Worm (Caenorhabditis elegans) whole organism, late embryonic: ENCODE results near the gene pms-2.

ENCODE experiments used
- C38D4.7 ChIP-seq: fragments of 200-800 bp; sonication (Bioruptor generic); optimal IDR thresholded peaks from 2 replicates; lab custom pipeline; 2018; ENCODE audit warnings: mild to moderate bottlenecking, missing genetic modification characterization, moderate library complexity, missing compliant biosample characterization
- K02D7.2 ChIP-seq: sonication (generic microtip); optimal IDR thresholded peaks from 2 replicates; lab custom pipeline; 2017; ENCODE audit warnings: mild to moderate bottlenecking, missing genetic modification characterization, missing compliant biosample characterization
- ahr-1 ChIP-seq: sonication (generic microtip); optimal IDR thresholded peaks from 2 replicates; lab custom pipeline; 2016; ENCODE audit warnings: missing genetic modification characterization, missing compliant biosample characterization
- ama-1 ChIP-seq: fragments of 150-350 bp; optimal IDR thresholded peaks from 2 replicates; lab custom pipeline; 2014
- ceh-14 ChIP-seq: sonication (generic microtip); optimal IDR thresholded peaks from 2 replicates; lab custom pipeline; 2016; ENCODE audit warnings: missing genotype, missing genetic modification characterization, missing compliant biosample characterization
- ceh-18 ChIP-seq: sonication (generic microtip); optimal IDR thresholded peaks from 2 replicates; lab custom pipeline; 2016; ENCODE audit warnings: missing genetic modification characterization, missing compliant biosample characterization
- ceh-19 ChIP-seq: fragments of 200-800 bp; sonication (Bioruptor generic); optimal IDR thresholded peaks from 2 replicates; lab custom pipeline; 2018; ENCODE audit warnings: mild to moderate bottlenecking, missing genetic modification characterization, missing compliant biosample characterization
- ceh-24 ChIP-seq: sonication (generic microtip); optimal IDR thresholded peaks from 2 replicates; lab custom pipeline; 2016; ENCODE audit warnings: mild to moderate bottlenecking, missing genetic modification characterization, missing compliant biosample characterization
- ceh-34 ChIP-seq: sonication (generic microtip); optimal IDR thresholded peaks from 2 replicates; lab custom pipeline; 2016; ENCODE audit warnings: mild to moderate bottlenecking, missing genetic modification characterization, missing compliant biosample characterization
- ceh-45 ChIP-seq: fragments of 200-800 bp; sonication (Bioruptor generic); IDR thresholded peaks from 2 replicates; pipeline ENCODE4 v1.3.6; 2022; ENCODE audit warnings: missing genetic modification reagents, missing genetic modification characterization, missing compliant biosample characterization
- ceh-48 ChIP-seq: sonication (generic microtip); optimal IDR thresholded peaks from 2 replicates; lab custom pipeline; 2016; ENCODE audit warnings: missing genetic modification characterization, inconsistent platforms, missing compliant biosample characterization
- ceh-6 ChIP-seq: fragments of 200-800 bp; sonication (Bioruptor generic); optimal IDR thresholded peaks from 2 replicates; lab custom pipeline; 2018; ENCODE audit warnings: mild to moderate bottlenecking, missing genetic modification characterization, missing compliant biosample characterization
- dmd-4 ChIP-seq: sonication (generic microtip); optimal IDR thresholded peaks from 2 replicates; lab custom pipeline; 2016; ENCODE audit warnings: borderline replicate concordance, missing genetic modification characterization, missing compliant biosample characterization
- fax-1 ChIP-seq: sonication (generic microtip); optimal IDR thresholded peaks from 2 replicates; lab custom pipeline; 2016; ENCODE audit warnings: missing genotype, missing genetic modification characterization, missing compliant biosample characterization
- gmeb-2 ChIP-seq: sonication (generic microtip); optimal IDR thresholded peaks from 2 replicates; lab custom pipeline; 2016; ENCODE audit warnings: missing genetic modification characterization, inconsistent platforms, missing compliant biosample characterization
- hlh-13 ChIP-seq: fragments of 200-800 bp; sonication (Bioruptor generic); optimal IDR thresholded peaks from 2 replicates; lab custom pipeline; 2018; ENCODE audit warnings: mild to moderate bottlenecking, missing genetic modification characterization, missing compliant biosample characterization
- hlh-8 ChIP-seq: sonication (generic microtip); optimal IDR thresholded peaks from 2 replicates; lab custom pipeline; 2016; ENCODE audit warnings: missing genotype, missing genetic modification characterization, missing compliant biosample characterization
- lin-11 ChIP-seq: fragments of 200-800 bp; sonication (Bioruptor generic); optimal IDR thresholded peaks from 2 replicates; lab custom pipeline; 2018; ENCODE audit warnings: mild to moderate bottlenecking, missing genetic modification characterization, missing compliant biosample characterization
- madf-2 ChIP-seq: sonication (generic microtip); optimal IDR thresholded peaks from 2 replicates; lab custom pipeline; 2017; ENCODE audit warnings: missing genetic modification characterization, missing compliant biosample characterization
- nfya-1 ChIP-seq: sonication (generic microtip); optimal IDR thresholded peaks from 2 replicates; lab custom pipeline; 2017; ENCODE audit warnings: missing genetic modification characterization, mild to moderate bottlenecking, missing compliant biosample characterization, antibody characterized with exemption, moderate library complexity
- nhr-11 ChIP-seq: fragments of 150-350 bp; optimal IDR thresholded peaks from 2 replicates; lab custom pipeline; 2014; ENCODE audit warnings: missing biosample characterization, missing genetic modification characterization
- nhr-232 ChIP-seq: sonication (generic microtip); optimal IDR thresholded peaks from 2 replicates; lab custom pipeline; 2016; ENCODE audit warnings: missing genetic modification characterization, missing compliant biosample characterization
- npax-4 ChIP-seq: sonication (generic microtip); optimal IDR thresholded peaks from 2 replicates; lab custom pipeline; 2016; ENCODE audit warnings: missing genetic modification characterization, missing compliant biosample characterization
- pha-4 ChIP-seq: fragments of 150-350 bp; optimal IDR thresholded peaks from 2 replicates; lab custom pipeline; 2018; ENCODE audit warnings: missing biosample characterization, missing genetic modification reagents, missing genetic modification characterization
- pqm-1 ChIP-seq: sonication (generic microtip); optimal IDR thresholded peaks from 2 replicates; lab custom pipeline; 2016; ENCODE audit warnings: missing genetic modification characterization, missing compliant biosample characterization
- ref-2 ChIP-seq: sonication (generic microtip); optimal IDR thresholded peaks from 2 replicates; lab custom pipeline; 2016; ENCODE audit warnings: missing genetic modification characterization, missing compliant biosample characterization
- rnt-1 ChIP-seq: sonication (generic microtip); optimal IDR thresholded peaks from 2 replicates; lab custom pipeline; 2016; ENCODE audit warnings: missing genetic modification characterization, missing compliant biosample characterization
- tbx-2 ChIP-seq: sonication (generic microtip); optimal IDR thresholded peaks from 2 replicates; lab custom pipeline; 2016; ENCODE audit warnings: missing genetic modification characterization, missing compliant biosample characterization
- tbx-7 ChIP-seq: sonication (generic microtip); optimal IDR thresholded peaks from 2 replicates; lab custom pipeline; 2016; ENCODE audit warnings: missing genotype, missing genetic modification characterization, missing compliant biosample characterization
- ttx-3 ChIP-seq: sonication (generic microtip); optimal IDR thresholded peaks from 2 replicates; lab custom pipeline; 2016; ENCODE audit warnings: missing genetic modification reagents, missing genetic modification characterization, missing compliant biosample characterization
- unc-3 ChIP-seq, 2 experiments: fragments of 200-800 bp in 1 of 2; sonication (Bioruptor generic) in 1 of 2; sonication (generic microtip) in 1 of 2; conservative IDR thresholded peaks in 1 of 2; optimal IDR thresholded peaks in 1 of 2; 2 replicates each; pipeline versions ENCODE4 v1.3.6 to Lab custom; 2016 to 2022; ENCODE audit warnings: missing compliant biosample characterization in 2 of 2, missing genetic modification characterization in 2 of 2, missing genetic modification reagents in 1 of 2
- unc-42 ChIP-seq: sonication (generic microtip); optimal IDR thresholded peaks from 2 replicates; lab custom pipeline; 2016; ENCODE audit warnings: missing genotype, missing genetic modification characterization, missing compliant biosample characterization

pms-2 gene

DNA sequence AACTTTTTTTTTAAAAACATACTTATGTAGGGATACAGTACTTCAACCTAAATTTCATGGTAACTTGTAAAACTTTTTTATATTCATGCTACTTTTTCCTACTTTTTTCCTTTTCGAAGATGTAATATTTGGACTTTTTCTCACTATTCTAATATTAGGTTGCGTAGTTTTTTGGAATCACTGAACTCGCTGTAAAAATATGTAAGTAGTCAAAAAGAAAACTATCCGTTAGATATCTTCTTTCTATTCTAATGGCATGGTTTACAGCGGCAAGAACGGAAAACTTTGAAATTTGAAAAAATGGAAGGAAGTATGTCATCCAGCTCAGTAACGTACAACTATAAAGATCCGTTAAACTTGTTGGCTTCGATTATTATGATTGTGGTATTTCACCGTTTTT lies 19.0 kb upstream of the pms-2 start, which contains the start of gene srx-82:
Gene srx-82 (plus strand): TSS at position 301 of the 400 bp plus-strand sequence.
- no peak for TF ChIP-seq nhr-11
- TF ChIP-seq ceh-45 (GFP tag; lab: Robert Waterston, UW): no peak
- TF ChIP-seq ahr-1: no peak
- TF ChIP-seq K02D7.2 (tag; lab: Kevin White, UChicago): no peak
- TF ChIP-seq dmd-4 (tag; lab: Kevin White, UChicago): no peak
- no peak for TF ChIP-seq hlh-13
- no peak for TF ChIP-seq ceh-14 (tag; lab: Kevin White, UChicago)
- TF ChIP-seq lin-11 (tag; lab: Kevin White, UChicago): no peak
- TF ChIP-seq rnt-1: no peak

DNA sequence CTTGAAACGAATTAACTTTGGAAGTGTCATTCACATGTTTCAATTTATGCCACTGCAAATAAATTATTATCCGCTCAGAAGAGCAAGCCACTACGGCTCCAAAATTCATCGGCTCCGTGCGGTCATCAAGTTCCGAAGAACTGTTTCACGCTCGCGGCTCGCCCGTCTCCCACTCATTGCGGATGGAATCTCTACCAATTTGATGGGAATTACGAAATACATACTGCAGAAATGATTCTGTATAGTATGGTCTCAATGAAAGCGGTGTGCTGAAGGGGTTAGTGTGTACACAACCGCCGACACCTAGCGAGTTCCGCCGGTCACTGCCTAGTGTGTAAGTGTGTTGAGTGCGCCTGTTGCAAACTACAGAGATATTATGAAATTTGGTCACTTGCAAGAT lies 14.7 kb upstream of the pms-2 start:
- TF ChIP-seq hlh-8 (tag; lab: Kevin White, UChicago) (no peak), npax-4 (tag; lab: Kevin White, UChicago) (no peak), ama-1 (lab: Kevin White, UChicago) (peak; percentile 1)
- TF ChIP-seq, all 69 proteins: peak for 1

DNA sequence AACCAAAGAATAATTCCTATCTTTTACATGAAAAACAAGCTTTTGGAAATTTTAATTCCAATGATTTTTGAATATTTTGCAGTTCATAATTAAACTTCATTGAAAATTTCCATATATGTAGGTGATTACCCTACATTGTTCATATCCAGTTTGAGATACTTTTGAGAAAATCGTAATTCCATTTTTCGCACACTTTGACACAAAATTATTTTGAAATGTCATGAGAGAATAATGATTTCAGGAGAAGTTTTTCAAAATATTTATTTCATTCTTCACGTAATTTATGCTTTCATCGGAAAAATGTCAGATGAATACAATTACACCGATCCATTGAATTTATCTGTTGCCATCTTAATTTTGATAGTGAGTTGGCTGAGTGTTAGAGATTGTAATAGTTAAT lies 12.8 kb upstream of the pms-2 start, which contains the start of gene srx-88:
Gene srx-88 (plus strand): TSS at position 301 of the 400 bp plus-strand sequence.
- TF ChIP-seq npax-4 (tag; lab: Kevin White, UChicago) (no peak), gmeb-2 (tag; lab: Kevin White, UChicago) (no peak), nfya-1 (tag; lab: Kevin White, UChicago) (no peak), unc-3 (GFP tag; conservative IDR thresholded peaks at IDR 0.05; lab: Robert Waterston, UW) (no peak), unc-3 (tag; optimal IDR thresholded peaks at IDR 0.05; lab: Kevin White, UChicago) (no peak), ceh-6 (GFP tag; lab: Kevin White, UChicago) (no peak), tbx-2 (tag; lab: Kevin White, UChicago) (no peak), tbx-7 (no peak), ceh-18 (tag; lab: Kevin White, UChicago) (no peak), dmd-4 (tag; lab: Kevin White, UChicago) (no peak), C38D4.7 (GFP tag; lab: Kevin White, UChicago) (no peak), nhr-11 (no peak)
- TF ChIP-seq, all 69 proteins: peak for 0

DNA sequence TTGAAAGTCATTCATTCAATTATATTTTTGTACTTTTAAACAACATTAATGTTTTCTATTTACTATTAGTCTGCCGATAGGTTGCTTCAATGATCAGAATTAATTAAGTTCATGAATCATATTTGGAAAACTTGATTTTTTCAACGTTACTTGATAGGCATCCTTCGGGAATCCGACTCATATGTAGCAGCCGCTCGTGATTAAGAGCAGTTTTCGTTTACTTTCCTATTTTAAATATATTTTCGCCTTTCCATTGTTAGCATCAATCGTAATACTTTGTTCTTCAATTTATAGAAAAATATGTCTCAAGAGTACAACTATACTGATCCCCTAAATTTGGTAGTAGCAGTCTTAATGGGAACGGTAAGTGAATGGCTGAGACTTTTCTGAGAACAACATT lies 10.4 kb upstream of the pms-2 start, which contains the start of gene srx-90:
Gene srx-90 (plus strand): TSS at position 301 of the 400 bp plus-strand sequence.
- TF ChIP-seq nhr-11 (no peak), fax-1 (tag; lab: Kevin White, UChicago) (no peak), unc-42 (tag; lab: Kevin White, UChicago) (no peak), hlh-13 (no peak), tbx-7 (no peak), ceh-34 (tag; lab: Kevin White, UChicago) (no peak), ref-2 (tag; lab: Kevin White, UChicago) (no peak), nhr-232 (tag; lab: Kevin White, UChicago) (no peak), ceh-19 (GFP tag; lab: Kevin White, UChicago) (no peak), ceh-14 (tag; lab: Kevin White, UChicago) (no peak), ceh-48 (tag; lab: Kevin White, UChicago) (no peak), madf-2 (no peak)

DNA sequence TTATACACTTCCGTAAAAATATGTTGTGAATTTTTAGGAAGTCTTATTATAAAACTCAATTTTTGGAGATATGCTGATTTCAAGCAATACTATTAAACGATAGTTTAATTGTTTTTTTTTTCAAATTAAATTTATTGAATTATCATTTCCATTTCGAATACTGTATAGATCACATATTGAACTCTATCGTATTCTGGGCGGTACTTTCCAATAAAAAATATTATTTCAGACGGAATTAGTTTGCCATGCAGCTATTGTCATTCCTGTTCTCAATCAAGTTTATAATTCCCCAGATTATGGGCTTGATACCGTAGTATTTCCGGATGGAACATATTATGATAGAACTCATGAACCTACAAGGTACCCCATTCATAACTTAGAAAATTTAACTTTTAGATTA lies 4.2 kb upstream of the pms-2 start:
- no peak for TF ChIP-seq ttx-3 (tag; lab: Kevin White, UChicago)
- TF ChIP-seq ref-2 (tag; lab: Kevin White, UChicago): no peak
- TF ChIP-seq nfya-1 (tag; lab: Kevin White, UChicago): no peak
- no peak for TF ChIP-seq pqm-1
- TF ChIP-seq unc-42 (tag; lab: Kevin White, UChicago): no peak
- no peak for TF ChIP-seq ceh-24 (tag; lab: Kevin White, UChicago)
- no peak for TF ChIP-seq hlh-8 (tag; lab: Kevin White, UChicago)
- TF ChIP-seq nhr-232 (tag; lab: Kevin White, UChicago): no peak
- no peak for TF ChIP-seq rnt-1
- TF ChIP-seq madf-2: no peak
- no peak for TF ChIP-seq pha-4 (tag; lab: Kevin White, UChicago)
- no peak for TF ChIP-seq tbx-2 (tag; lab: Kevin White, UChicago)
- no peak for TF ChIP-seq gmeb-2 (tag; lab: Kevin White, UChicago)
